Worm (Caenorhabditis elegans): ENCODE data around the gene ugt-38.

ce11 chrV:7132248-7132647 lies 15.0 kb downstream of the ugt-38 start, which contains the start of gene sre-10:
- TF ChIP-seq him-1 (tag; optimal IDR thresholded peaks at IDR 0.05) (no peak), W03F9.2 (tag; optimal IDR thresholded peaks at IDR 0.05) (no peak), dao-5 (tag; optimal IDR thresholded peaks at IDR 0.05) (no peak)
